Fruit fly (Drosophila melanogaster): ENCODE measurements around the gene PGRP-SA.

PGRP-SA gene

dm6 chrX:11544110-11544950, 17.1 kb upstream of the PGRP-SA start:
- TF ChIP-seq CTCF (optimal IDR thresholded peaks at IDR 0.05) (no peak), CG8478 (optimal IDR thresholded peaks at IDR 0.05) (no peak)

DNA sequence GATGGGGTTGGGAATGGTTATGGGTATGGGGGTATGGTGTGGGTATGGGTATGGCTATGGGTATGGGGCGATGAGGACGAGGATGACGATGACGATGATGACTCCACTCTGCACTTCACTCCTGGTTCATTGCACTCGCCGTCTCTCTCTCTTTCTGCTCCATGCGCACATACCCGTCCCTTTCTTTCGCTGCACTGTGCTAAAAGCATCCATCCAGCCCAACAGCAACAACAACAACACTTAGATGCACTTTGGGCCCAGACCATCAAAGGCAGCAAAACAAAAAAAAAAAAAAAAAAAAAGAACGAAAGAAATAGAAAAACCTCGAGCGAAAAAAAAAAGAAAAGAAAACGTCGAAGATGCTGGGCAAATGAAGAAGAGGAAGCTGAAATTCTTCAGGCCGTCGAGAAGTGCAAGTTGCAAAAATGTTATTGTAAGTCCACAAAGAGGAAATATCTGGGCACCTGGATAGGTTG, 16.5 kb upstream of the PGRP-SA start:
- no peak for TF ChIP-seq CG8478 (optimal IDR thresholded peaks at IDR 0.05)

DNA sequence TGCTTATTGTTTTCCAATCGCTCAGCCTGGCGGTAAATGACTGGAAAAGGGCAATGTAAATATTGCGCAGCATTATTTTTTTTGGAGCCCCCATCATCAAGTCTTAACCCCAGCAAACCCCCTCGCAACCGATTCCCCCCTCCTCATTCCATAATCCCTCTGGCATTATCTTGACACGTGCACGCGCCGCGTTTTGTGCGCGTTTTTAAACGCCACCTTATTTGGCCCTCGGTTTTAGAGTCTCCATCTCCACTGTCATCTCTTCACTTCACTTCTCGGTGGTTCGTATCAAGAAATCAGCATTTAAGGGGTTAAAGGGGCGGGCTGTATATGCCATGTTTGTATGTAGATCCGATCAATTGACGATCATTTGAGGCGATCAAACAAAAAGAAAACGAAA, 14.5 kb upstream of the PGRP-SA start:
- no peak for TF ChIP-seq CG8478 (optimal IDR thresholded peaks at IDR 0.05)
- no peak for TF ChIP-seq CTCF (optimal IDR thresholded peaks at IDR 0.05)

DNA sequence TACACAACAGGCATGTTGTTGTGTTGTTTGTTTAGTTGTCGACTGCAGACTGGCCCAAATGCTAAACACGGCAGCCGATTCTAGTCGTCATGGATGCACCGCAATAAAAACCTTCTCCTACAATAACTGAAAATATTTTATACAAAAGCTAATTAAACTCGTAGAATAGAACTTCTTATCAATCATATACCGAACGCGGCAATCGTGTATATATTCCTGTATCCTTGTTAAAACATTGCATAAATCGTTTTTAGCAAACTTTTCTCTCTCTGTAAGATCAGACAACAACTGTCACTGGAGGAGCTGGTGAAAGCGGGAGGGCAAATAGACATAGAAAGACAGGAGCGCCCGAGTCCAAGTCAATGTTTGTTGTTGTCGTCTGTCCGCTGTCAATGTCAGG, 12.7 kb upstream of the PGRP-SA start:
- TF ChIP-seq CG8478 (optimal IDR thresholded peaks at IDR 0.05) (no peak), CTCF (optimal IDR thresholded peaks at IDR 0.05) (no peak)

dm6 chrX:11550078-11550477, 11.4 kb upstream of the PGRP-SA start:
- TF ChIP-seq CTCF (optimal IDR thresholded peaks at IDR 0.05) (no peak), CG8478 (optimal IDR thresholded peaks at IDR 0.05) (no peak)

dm6 chrX:11555070-11555469, 6.4 kb upstream of the PGRP-SA start:
- TF ChIP-seq CTCF (optimal IDR thresholded peaks at IDR 0.05) (no peak), CG8478 (optimal IDR thresholded peaks at IDR 0.05) (no peak)

- TF ChIP-seq CG8478 (optimal IDR thresholded peaks at IDR 0.05): no peak
- no peak for TF ChIP-seq CTCF (optimal IDR thresholded peaks at IDR 0.05)
These were observed 4.7 kb upstream of the PGRP-SA start for dm6 chrX:11556774-11557173.

- TF ChIP-seq CTCF (optimal IDR thresholded peaks at IDR 0.05): no peak
- no peak for TF ChIP-seq CG8478 (optimal IDR thresholded peaks at IDR 0.05)
These were observed 3.0 kb upstream of the PGRP-SA start, which contains the start of gene CG1572 for dm6 chrX:11558389-11558908. Gene CG1572, minus strand, starts transcription at chrX:11558654.

- TF ChIP-seq CG8478 (optimal IDR thresholded peaks at IDR 0.05): no peak
- no peak for TF ChIP-seq CTCF (optimal IDR thresholded peaks at IDR 0.05)
These were observed 1.4 kb upstream of the PGRP-SA start for dm6 chrX:11559728-11560724.

dm6 chrX:11569956-11570695, 8.7 kb downstream of the PGRP-SA start, which contains the start of the genes Polr2A and CG11699:
Gene Polr2A, minus strand, starts transcription at chrX:11570326.
Gene CG11699, plus strand, starts transcription at chrX:11570621.
- TF ChIP-seq CG8478 (optimal IDR thresholded peaks at IDR 0.05) (no peak), CTCF (optimal IDR thresholded peaks at IDR 0.05) (no peak)

DNA sequence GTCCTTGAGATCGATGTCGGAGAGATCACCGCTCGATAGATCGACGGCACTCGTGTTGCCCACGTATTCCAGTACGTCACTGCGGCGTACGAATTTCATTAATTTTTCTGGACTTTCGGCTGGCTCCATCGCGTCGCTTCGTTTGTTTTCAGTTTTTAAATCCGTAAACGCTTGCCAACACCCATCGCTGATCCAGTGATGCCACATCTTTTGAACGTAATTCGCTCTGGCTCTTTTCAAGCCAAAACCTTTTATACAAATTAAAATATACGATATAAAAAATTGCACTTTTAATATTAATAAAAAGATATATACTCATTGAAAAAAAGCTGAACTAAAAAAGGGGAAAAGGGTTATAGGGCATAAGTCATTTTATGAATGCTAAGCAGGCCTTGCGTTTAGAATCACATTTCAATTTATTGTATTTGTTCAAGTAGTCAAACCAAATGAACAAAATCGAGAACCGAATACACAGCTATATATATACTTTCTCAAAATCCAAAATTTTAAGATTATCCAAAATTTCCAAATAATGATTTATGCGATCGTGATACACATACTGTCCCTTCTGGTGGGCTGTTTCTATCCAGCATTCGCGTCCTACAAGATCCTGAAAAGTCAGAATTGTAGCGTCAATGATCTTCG, 10.9 kb downstream of the PGRP-SA start, which contains the start of the genes Kmn1 and Reepl1:
Gene Kmn1 (minus strand): TSS at position 173 of the 645 bp plus-strand sequence.
Gene Reepl1 (plus strand): TSS at position 438 of the 645 bp plus-strand sequence.
- TF ChIP-seq CTCF (optimal IDR thresholded peaks at IDR 0.05): no peak
- TF ChIP-seq CG8478 (optimal IDR thresholded peaks at IDR 0.05): no peak

DNA sequence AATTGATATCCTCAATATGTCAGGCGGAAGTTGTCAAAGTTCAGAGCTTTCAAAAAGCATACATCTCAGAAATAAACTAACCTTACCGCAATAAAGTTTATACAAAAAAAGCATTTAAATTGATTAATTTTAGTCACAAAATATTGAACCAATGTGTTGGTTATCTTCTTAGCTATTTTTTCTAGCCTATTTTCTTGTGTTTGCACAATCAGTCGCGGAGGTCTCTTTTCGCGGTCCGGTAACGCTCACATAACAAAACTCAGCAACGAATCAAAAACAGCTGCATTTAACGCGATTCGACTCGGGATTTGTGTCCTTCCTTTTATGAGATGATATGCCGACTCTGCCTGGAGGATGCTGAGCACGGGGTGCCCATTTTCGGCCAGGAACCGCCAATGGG, 12.1 kb downstream of the PGRP-SA start, which contains the start of gene CG11696:
Gene CG11696 (plus strand): TSS at position 203 of the 400 bp plus-strand sequence.
- no peak for TF ChIP-seq CTCF (optimal IDR thresholded peaks at IDR 0.05)
- TF ChIP-seq CG8478 (optimal IDR thresholded peaks at IDR 0.05): no peak

DNA sequence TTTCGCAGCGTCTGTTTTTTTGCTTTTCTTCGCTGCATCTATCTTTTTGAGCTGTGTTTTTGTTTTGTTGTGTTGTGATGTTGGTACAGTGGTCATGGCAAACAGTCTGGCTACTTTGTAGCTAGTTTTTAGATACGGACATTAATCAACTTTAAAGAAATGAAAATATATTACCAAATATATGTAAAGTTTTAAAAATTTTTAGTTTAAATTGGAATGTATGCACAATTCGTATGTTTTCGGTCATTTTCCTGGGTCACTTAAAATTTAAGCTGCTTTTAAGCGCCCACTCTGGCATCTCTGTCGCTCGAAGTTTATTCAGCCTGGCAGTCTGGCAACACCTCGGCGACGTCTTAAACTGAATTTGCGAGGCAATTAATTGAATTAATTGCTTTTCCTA, 15.1 kb downstream of the PGRP-SA start, which contains the start of gene CG11695:
Gene CG11695 (plus strand): TSS at position 344 of the 400 bp plus-strand sequence.
- TF ChIP-seq CTCF (optimal IDR thresholded peaks at IDR 0.05) (no peak), CG8478 (optimal IDR thresholded peaks at IDR 0.05) (no peak)
